Fruit fly (Drosophila melanogaster) whole organism, embryonic: ENCODE measurements around the gene CG6938.

Source experiments
- CG12071 ChIP-seq: fragments of 200-800 bp; sonication (Bioruptor generic); optimal IDR thresholded peaks from 3 replicates; lab custom pipeline; 2018; ENCODE audit warnings: missing biosample characterization, mild to moderate bottlenecking, missing genetic modification characterization
- CG13775 ChIP-seq: fragments of 200-800 bp; sonication (Bioruptor generic); optimal IDR thresholded peaks from 3 replicates; lab custom pipeline; 2017; ENCODE audit warnings: missing biosample characterization, mild to moderate bottlenecking, missing genetic modification characterization
- CG17385 ChIP-seq: fragments of 200-800 bp; sonication (Bioruptor generic); optimal IDR thresholded peaks from 3 replicates; lab custom pipeline; 2018; ENCODE audit warnings: missing biosample characterization, mild to moderate bottlenecking, missing genetic modification characterization
- CG2712 ChIP-seq: fragments of 200-800 bp; optimal IDR thresholded peaks from 3 replicates; lab custom pipeline; 2019; ENCODE audit warnings: missing biosample characterization, mild to moderate bottlenecking, missing genetic modification characterization, moderate library complexity
- CG32767 ChIP-seq: fragments of 200-800 bp; sonication (Bioruptor generic); IDR thresholded peaks from 2 replicates; pipeline ENCODE4 v1.3.6; 2022; ENCODE audit warnings: missing biosample characterization, missing genetic modification characterization
- CG9437 ChIP-seq: fragments of 200-800 bp; sonication (Bioruptor generic); optimal IDR thresholded peaks from 2 replicates; lab custom pipeline; 2018; ENCODE audit warnings: missing biosample characterization, mild to moderate bottlenecking, missing genetic modification characterization
- Sox102F ChIP-seq: fragments of 200-800 bp; sonication (Bioruptor generic); optimal IDR thresholded peaks from 2 replicates; lab custom pipeline; 2018; ENCODE audit warnings: missing biosample characterization, mild to moderate bottlenecking, missing genetic modification characterization, moderate library complexity
- h ChIP-seq: fragments of >200 bp; optimal IDR thresholded peaks from 2 replicates; lab custom pipeline; 2017
- mirr ChIP-seq: fragments of 200-800 bp; sonication (Bioruptor generic); optimal IDR thresholded peaks from 3 replicates; lab custom pipeline; 2018; ENCODE audit warnings: missing biosample characterization, mild to moderate bottlenecking, missing genetic modification characterization

- no peak for TF ChIP-seq CG17385
- TF ChIP-seq CG13775 (GFP tag; lab: Kevin White, UChicago), result no peak
- no peak for TF ChIP-seq CG12071
- TF ChIP-seq h, result no peak
- TF ChIP-seq mirr, result no peak
- TF ChIP-seq Sox102F (GFP tag; lab: Kevin White, UChicago), result no peak
- no peak for TF ChIP-seq CG32767 (GFP tag; lab: Robert Waterston, UW)
- no peak for TF ChIP-seq CG2712
- TF ChIP-seq CG9437 (GFP tag; lab: Kevin White, UChicago), result no peak
These were observed 26.9 kb upstream of the CG6938 start, which contains the start of the genes CG11570 and CG43294 for dm6 chr3L:11957669-11958333.
